Worm (Caenorhabditis elegans): Measurements from ENCODE around the gene spe-45.

The spe-45 gene

ce11 chrIV:12376021-12376420 lies 13.9 kb downstream of the spe-45 start, which contains the start of gene atz-1:
Gene atz-1, minus strand, starts transcription at chrIV:12376121.
- TF ChIP-seq hlh-15 (tag; optimal IDR thresholded peaks at IDR 0.05) (no peak), madf-2 (tag; optimal IDR thresholded peaks at IDR 0.05) (no peak), elt-4 (tag; optimal IDR thresholded peaks at IDR 0.05) (no peak), nfya-1 (tag; optimal IDR thresholded peaks at IDR 0.05) (no peak), unc-55 (GFP tag; optimal IDR thresholded peaks at IDR 0.05) (no peak), hlh-6 (tag; optimal IDR thresholded peaks at IDR 0.05) (no peak), ceh-14 (tag; optimal IDR thresholded peaks at IDR 0.05) (no peak), C38D4.7 (GFP tag; optimal IDR thresholded peaks at IDR 0.05) (no peak), unc-3 (GFP tag; conservative IDR thresholded peaks at IDR 0.05) (no peak), unc-3 (tag; optimal IDR thresholded peaks at IDR 0.05) (no peak), ama-1 (optimal IDR thresholded peaks at IDR 0.05) (no peak), pha-4 (tag; optimal IDR thresholded peaks at IDR 0.05) (no peak), nhr-11 (tag; optimal IDR thresholded peaks at IDR 0.05) (no peak), ceh-2 (tag; optimal IDR thresholded peaks at IDR 0.05) (no peak), pqm-1 (tag; optimal IDR thresholded peaks at IDR 0.05) (no peak), ceh-24 (tag; optimal IDR thresholded peaks at IDR 0.05) (no peak), fkh-6 (tag; optimal IDR thresholded peaks at IDR 0.05) (no peak), ceh-31 (tag; optimal IDR thresholded peaks at IDR 0.05) (no peak), dmd-4 (tag; optimal IDR thresholded peaks at IDR 0.05; ENCODE audit: borderline replicate concordance) (no peak), pha-2 (tag; optimal IDR thresholded peaks at IDR 0.05) (no peak)

ce11 chrIV:12371879-12372278 lies 18.0 kb downstream of the spe-45 start, which contains the start of gene wdr-46:
Gene wdr-46, plus strand, starts transcription at chrIV:12372253.
- TF ChIP-seq elt-4 (tag; optimal IDR thresholded peaks at IDR 0.05) (no peak), pha-2 (tag; optimal IDR thresholded peaks at IDR 0.05) (no peak), odd-2 (tag; optimal IDR thresholded peaks at IDR 0.05) (no peak), sox-4 (tag; optimal IDR thresholded peaks at IDR 0.05) (no peak), fkh-10 (GFP tag; optimal IDR thresholded peaks at IDR 0.05) (no peak), ref-2 (tag; optimal IDR thresholded peaks at IDR 0.05) (no peak), K02D7.2 (tag; optimal IDR thresholded peaks at IDR 0.05) (no peak), unc-3 (GFP tag; conservative IDR thresholded peaks at IDR 0.05) (no peak), unc-3 (tag; optimal IDR thresholded peaks at IDR 0.05) (no peak), tbx-2 (tag; optimal IDR thresholded peaks at IDR 0.05) (no peak), che-1 (tag; optimal IDR thresholded peaks at IDR 0.05) (no peak), ets-4 (tag; optimal IDR thresholded peaks at IDR 0.05) (no peak), ceh-22 (tag; optimal IDR thresholded peaks at IDR 0.05) (no peak), Y22D7AL.16 (tag; optimal IDR thresholded peaks at IDR 0.05) (no peak), sdc-2 (tag; optimal IDR thresholded peaks at IDR 0.05) (no peak), lin-11 (tag; optimal IDR thresholded peaks at IDR 0.05) (no peak), syd-9 (tag; optimal IDR thresholded peaks at IDR 0.05) (no peak), ceh-14 (tag; optimal IDR thresholded peaks at IDR 0.05) (no peak), hlh-13 (GFP tag; optimal IDR thresholded peaks at IDR 0.05) (no peak), T23F11.4 (GFP tag; optimal IDR thresholded peaks at IDR 0.05) (no peak), npax-4 (tag; optimal IDR thresholded peaks at IDR 0.05) (no peak), fkh-6 (tag; optimal IDR thresholded peaks at IDR 0.05) (no peak), ceh-9 (tag; optimal IDR thresholded peaks at IDR 0.05) (no peak), pat-9 (tag; optimal IDR thresholded peaks at IDR 0.05) (no peak), unc-55 (GFP tag; optimal IDR thresholded peaks at IDR 0.05) (peak; percentile 38), madf-2 (tag; optimal IDR thresholded peaks at IDR 0.05) (no peak), eyg-1 (tag; optimal IDR thresholded peaks at IDR 0.05) (no peak), ceh-2 (tag; optimal IDR thresholded peaks at IDR 0.05) (no peak), hlh-30 (tag; optimal IDR thresholded peaks at IDR 0.05; ENCODE audit: insufficient read depth) (no peak), ceh-45 (GFP tag; IDR thresholded peaks at IDR 0.05) (no peak), unc-42 (tag; optimal IDR thresholded peaks at IDR 0.05) (peak; percentile 43), unc-86 (tag; optimal IDR thresholded peaks at IDR 0.05) (no peak), pag-3 (tag; optimal IDR thresholded peaks at IDR 0.05; ENCODE audit: borderline replicate concordance) (no peak), dmd-4 (tag; optimal IDR thresholded peaks at IDR 0.05; ENCODE audit: borderline replicate concordance) (no peak), ceh-19 (GFP tag; optimal IDR thresholded peaks at IDR 0.05) (no peak), nhr-11 (tag; optimal IDR thresholded peaks at IDR 0.05) (no peak), nfya-1 (tag; optimal IDR thresholded peaks at IDR 0.05) (peak; percentile 79), pha-4 (tag; optimal IDR thresholded peaks at IDR 0.05) (no peak), lim-6 (tag; optimal IDR thresholded peaks at IDR 0.05) (no peak), ceh-18 (tag; optimal IDR thresholded peaks at IDR 0.05) (no peak), hlh-15 (tag; optimal IDR thresholded peaks at IDR 0.05) (no peak), tbx-7 (tag; optimal IDR thresholded peaks at IDR 0.05) (no peak), ahr-1 (tag; optimal IDR thresholded peaks at IDR 0.05) (no peak), dve-1 (tag; optimal IDR thresholded peaks at IDR 0.05) (no peak)

Measured in whole organism, late embryonic.